Worm (Caenorhabditis elegans) whole organism, young adult: Measurements from ENCODE around the gene ZC204.12.

Experiments
- B0035.1 ChIP-seq: sonication (generic microtip); optimal IDR thresholded peaks from 2 replicates; lab custom pipeline; 2016; ENCODE audit warnings: missing genetic modification characterization, mild to moderate bottlenecking, missing compliant biosample characterization, missing genotype, missing genetic modification reagents
- B0261.1 ChIP-seq: sonication (generic microtip); optimal IDR thresholded peaks from 2 replicates; lab custom pipeline; 2016; ENCODE audit warnings: mild to moderate bottlenecking, missing genetic modification characterization, moderate library complexity, missing compliant biosample characterization
- C06A6.2 ChIP-seq: fragments of 200-800 bp; sonication (Bioruptor generic); conservative IDR thresholded peaks from 2 replicates; pipeline ENCODE4 v1.3.6; 2022; ENCODE audit warnings: missing genetic modification characterization, missing compliant biosample characterization
- D2030.7 ChIP-seq: fragments of 200-800 bp; sonication (Bioruptor generic); IDR thresholded peaks from 2 replicates; pipeline ENCODE4 v1.3.6; 2022; ENCODE audit warnings: missing genetic modification reagents, missing genetic modification characterization, missing compliant biosample characterization
- F55B11.4 ChIP-seq: sonication (generic microtip); optimal IDR thresholded peaks from 2 replicates; lab custom pipeline; 2016; ENCODE audit warnings: missing compliant biosample characterization, missing genetic modification characterization, borderline replicate concordance; ENCODE audit not compliant: insufficient read depth
- K11D2.4 ChIP-seq: fragments of 200-800 bp; sonication (Bioruptor generic); IDR thresholded peaks from 2 replicates; pipeline ENCODE4 v1.3.6; 2022; ENCODE audit warnings: missing genetic modification reagents, missing genetic modification characterization, missing compliant biosample characterization
- T07F8.4 ChIP-seq: sonication (generic microtip); optimal IDR thresholded peaks from 2 replicates; lab custom pipeline; 2016; ENCODE audit warnings: mild to moderate bottlenecking, missing genetic modification characterization, moderate library complexity, missing compliant biosample characterization
- Y67H2A.10 ChIP-seq: fragments of 200-800 bp; sonication (Bioruptor generic); conservative IDR thresholded peaks from 2 replicates; pipeline ENCODE4 v1.3.6; 2022; ENCODE audit warnings: missing genetic modification reagents, missing genetic modification characterization, missing compliant biosample characterization
- Y95B8A.8 ChIP-seq: fragments of 200-800 bp; sonication (Bioruptor generic); IDR thresholded peaks from 2 replicates; pipeline ENCODE4 v1.3.6; 2022; ENCODE audit warnings: missing genetic modification reagents, missing genetic modification characterization, missing compliant biosample characterization
- ZK185.1 ChIP-seq: sonication (generic microtip); optimal IDR thresholded peaks from 2 replicates; lab custom pipeline; 2016; ENCODE audit warnings: mild to moderate bottlenecking, missing genetic modification characterization, missing compliant biosample characterization; ENCODE audit not compliant: poor library complexity, severe bottlenecking
- akir-1 ChIP-seq: fragments of 200-800 bp; sonication (Bioruptor generic); optimal IDR thresholded peaks from 2 replicates; lab custom pipeline; 2018; ENCODE audit warnings: mild to moderate bottlenecking, missing genetic modification characterization, moderate library complexity, missing compliant biosample characterization
- aptf-2 ChIP-seq: fragments of 200-800 bp; sonication (Bioruptor generic); conservative IDR thresholded peaks from 2 replicates; pipeline ENCODE4 v1.3.6; 2022; ENCODE audit warnings: missing genetic modification reagents, missing genetic modification characterization, missing compliant biosample characterization
- aptf-3 ChIP-seq: fragments of 200-800 bp; sonication (Bioruptor generic); IDR thresholded peaks from 2 replicates; pipeline ENCODE4 v1.3.6; 2022; ENCODE audit warnings: missing genetic modification characterization, missing compliant biosample characterization
- attf-5 ChIP-seq: fragments of 200-800 bp; sonication (Bioruptor generic); optimal IDR thresholded peaks from 2 replicates; lab custom pipeline; 2018; ENCODE audit warnings: mild to moderate bottlenecking, missing genetic modification characterization, missing compliant biosample characterization
- bed-1 ChIP-seq: fragments of 200-800 bp; sonication (Bioruptor generic); IDR thresholded peaks from 2 replicates; pipeline ENCODE4 v1.3.6; 2022; ENCODE audit warnings: missing genetic modification reagents, missing genetic modification characterization, missing compliant biosample characterization
- cebp-2 ChIP-seq: fragments of 200-800 bp; sonication (Bioruptor generic); IDR thresholded peaks from 2 replicates; pipeline ENCODE4 v1.3.6; 2022; ENCODE audit warnings: missing genetic modification characterization, missing compliant biosample characterization
- ceh-100 ChIP-seq: fragments of 200-800 bp; sonication (Bioruptor generic); IDR thresholded peaks from 2 replicates; pipeline ENCODE4 v1.3.6; 2022; ENCODE audit warnings: missing genetic modification reagents, missing genetic modification characterization, missing compliant biosample characterization
- ceh-79 ChIP-seq: sonication (generic microtip); optimal IDR thresholded peaks from 2 replicates; lab custom pipeline; 2017; ENCODE audit warnings: mild to moderate bottlenecking, missing genetic modification characterization, missing compliant biosample characterization
- dpff-1 ChIP-seq: sonication (generic microtip); optimal IDR thresholded peaks from 2 replicates; lab custom pipeline; 2017; ENCODE audit warnings: mild to moderate bottlenecking, missing genetic modification characterization, missing compliant biosample characterization
- efl-1 ChIP-seq: fragments of 150-350 bp; optimal IDR thresholded peaks from 2 replicates; lab custom pipeline; 2014; ENCODE audit warnings: missing biosample characterization, missing genetic modification reagents, missing genetic modification characterization
- egl-18 ChIP-seq: fragments of 200-800 bp; sonication (Bioruptor generic); IDR thresholded peaks from 2 replicates; pipeline ENCODE4 v1.3.6; 2022; ENCODE audit warnings: missing genetic modification reagents, missing genetic modification characterization, missing compliant biosample characterization
- egl-44 ChIP-seq: fragments of 200-800 bp; sonication (Bioruptor generic); IDR thresholded peaks from 2 replicates; pipeline ENCODE4 v1.3.6; 2022; ENCODE audit warnings: missing genetic modification reagents, missing genetic modification characterization, missing compliant biosample characterization
- hlh-12 ChIP-seq: sonication (generic microtip); optimal IDR thresholded peaks from 2 replicates; lab custom pipeline; 2016; ENCODE audit warnings: missing genetic modification characterization, missing compliant biosample characterization
- lin-26 ChIP-seq: fragments of 200-800 bp; sonication (Bioruptor generic); IDR thresholded peaks from 2 replicates; pipeline ENCODE4 v1.3.6; 2022; ENCODE audit warnings: missing genetic modification reagents, missing genetic modification characterization, missing compliant biosample characterization
- lin-35 ChIP-seq, 3 experiments: fragments of 150-350 bp in 2 of 3; sonication (generic microtip) in 1 of 3; optimal IDR thresholded peaks; 2 replicates each; lab custom pipeline; 2014 to 2018; ENCODE audit warnings: missing biosample characterization in 3 of 3, missing genetic modification characterization in 3 of 3, missing genetic modification reagents in 3 of 3
- madf-10 ChIP-seq: sonication (generic microtip); optimal IDR thresholded peaks from 2 replicates; lab custom pipeline; 2016; ENCODE audit warnings: mild to moderate bottlenecking, missing genetic modification characterization, missing compliant biosample characterization
- nfyb-1 ChIP-seq: fragments of 200-800 bp; sonication (Bioruptor generic); IDR thresholded peaks from 2 replicates; pipeline ENCODE4 v1.3.6; 2022; ENCODE audit warnings: missing genetic modification reagents, missing genetic modification characterization, missing compliant biosample characterization
- nhr-179 ChIP-seq: sonication (generic microtip); optimal IDR thresholded peaks from 2 replicates; lab custom pipeline; 2016; ENCODE audit warnings: mild to moderate bottlenecking, missing genetic modification characterization, missing compliant biosample characterization
- rcor-1 ChIP-seq: fragments of 200-800 bp; sonication (Bioruptor generic); IDR thresholded peaks from 2 replicates; pipeline ENCODE4 v1.3.6; 2022; ENCODE audit warnings: missing genetic modification reagents, missing genetic modification characterization, missing compliant biosample characterization
- rpc-1 ChIP-seq, 2 experiments: fragments of 150-350 bp in 1 of 2; sonication (generic microtip) in 1 of 2; optimal IDR thresholded peaks; 2 replicates each; lab custom pipeline; 2014 to 2018; ENCODE audit warnings: missing biosample characterization in 1 of 2, missing genetic modification characterization in 1 of 2, missing genetic modification reagents in 1 of 2, missing genotype in 1 of 2
- snpc-4 ChIP-seq, 5 experiments: fragments of 150-350 bp in 1 of 5; sonication (generic microtip) in 4 of 5; optimal IDR thresholded peaks; 2 replicates each; lab custom pipeline; 2014 to 2018; ENCODE audit warnings: missing genetic modification characterization in 5 of 5, missing biosample characterization in 3 of 5, antibody characterized with exemption in 2 of 5, mild to moderate bottlenecking in 2 of 5, missing compliant biosample characterization in 2 of 5, missing genotype in 2 of 5, moderate library complexity in 2 of 5, missing genetic modification reagents in 1 of 5
- tbp1 ChIP-seq: fragments of 200-800 bp; sonication (Bioruptor generic); optimal IDR thresholded peaks from 2 replicates; lab custom pipeline; 2018; ENCODE audit warnings: mild to moderate bottlenecking, missing genetic modification characterization, missing compliant biosample characterization
- ztf-18 ChIP-seq: sonication (generic microtip); optimal IDR thresholded peaks from 2 replicates; lab custom pipeline; 2016; ENCODE audit warnings: missing genotype, mild to moderate bottlenecking, missing genetic modification characterization, missing compliant biosample characterization
- ztf-22 ChIP-seq: fragments of 200-800 bp; sonication (Bioruptor generic); optimal IDR thresholded peaks from 2 replicates; lab custom pipeline; 2018; ENCODE audit warnings: mild to moderate bottlenecking, missing genetic modification characterization, moderate library complexity, missing compliant biosample characterization
- ztf-25 ChIP-seq: fragments of 200-800 bp; sonication (Bioruptor generic); IDR thresholded peaks from 2 replicates; pipeline ENCODE4 v1.3.6; 2022; ENCODE audit warnings: missing genetic modification reagents, missing genetic modification characterization, missing compliant biosample characterization

Gene ZC204.12

ce11 chrII:1700518-1701091 is 43.5 kb upstream of the ZC204.12 start:
- peak; percentile 61; the same call in 1 of the 2 replicates for TF ChIP-seq lin-26 (GFP tag; lab: Robert Waterston, UW)
- peak; percentile 59 for TF ChIP-seq B0261.1 (tag; lab: Kevin White, UChicago)
- peak; percentile 76 for TF ChIP-seq tbp1
- TF ChIP-seq rpc-1 (optimal IDR thresholded peaks at IDR 0.05; lab: Kevin White, UChicago): peak; percentile 32
- peak; percentile 66 for TF ChIP-seq rpc-1 (tag; optimal IDR thresholded peaks at IDR 0.05; lab: Kevin White, UChicago)

- TF ChIP-seq efl-1: peak; percentile 5
- peak; percentile 90 for TF ChIP-seq aptf-2 (GFP tag; lab: Robert Waterston, UW)
- TF ChIP-seq nfyb-1: no peak
Measured at ce11 chrII:1695861-1696260, 38.8 kb upstream of the ZC204.12 start, which contains the start of gene F58E1.13. Gene F58E1.13, minus strand, starts transcription at chrII:1695872.

ce11 chrII:1694530-1694929 is 37.4 kb upstream of the ZC204.12 start, which contains the start of gene fbxc-26:
Gene fbxc-26, minus strand, starts transcription at chrII:1694630.
- TF ChIP-seq egl-18 (GFP tag; lab: Robert Waterston, UW): no peak
- TF ChIP-seq efl-1: no peak
- no peak for TF ChIP-seq Y67H2A.10 (GFP tag; lab: Robert Waterston, UW)
- no peak for TF ChIP-seq snpc-4 (GFP tag; optimal IDR thresholded peaks at IDR 0.05; lab: Kevin White, UChicago)
- no peak for TF ChIP-seq snpc-4 (tag; optimal IDR thresholded peaks at IDR 0.05; lab: Kevin White, UChicago)
- TF ChIP-seq bed-1: no peak
- TF ChIP-seq B0035.1 (tag; lab: Kevin White, UChicago): no peak
- no peak for TF ChIP-seq rcor-1
- no peak for TF ChIP-seq cebp-2 (GFP tag; lab: Robert Waterston, UW)

ce11 chrII:1692827-1693226 is 35.7 kb upstream of the ZC204.12 start, which contains the start of gene fbxc-21:
Gene fbxc-21, minus strand, starts transcription at chrII:1692927.
- TF ChIP-seq lin-26 (GFP tag; lab: Robert Waterston, UW) (no peak), egl-18 (GFP tag; lab: Robert Waterston, UW) (no peak), snpc-4 (GFP tag; optimal IDR thresholded peaks at IDR 0.05; lab: Kevin White, UChicago) (no peak), snpc-4 (tag; optimal IDR thresholded peaks at IDR 0.05; lab: Kevin White, UChicago) (no peak), efl-1 (no peak), akir-1 (GFP tag; lab: Kevin White, UChicago) (no peak), ztf-22 (GFP tag; lab: Kevin White, UChicago) (no peak), dpff-1 (tag; lab: Kevin White, UChicago) (no peak), ztf-18 (tag; lab: Kevin White, UChicago) (no peak)

ce11 chrII:1691011-1691410 is 33.9 kb upstream of the ZC204.12 start, which contains the start of gene fbxc-22:
Gene fbxc-22, minus strand, starts transcription at chrII:1691111.
- no peak for TF ChIP-seq C06A6.2
- no peak for TF ChIP-seq K11D2.4 (GFP tag; lab: Robert Waterston, UW)
- no peak for TF ChIP-seq lin-35 (GFP tag; optimal IDR thresholded peaks at IDR 0.05; lab: Kevin White, UChicago)
- no peak for TF ChIP-seq aptf-3 (GFP tag; lab: Robert Waterston, UW)
- TF ChIP-seq attf-5 (GFP tag; lab: Kevin White, UChicago): no peak
- no peak for TF ChIP-seq ZK185.1 (tag; lab: Kevin White, UChicago)
- no peak for TF ChIP-seq madf-10 (tag; lab: Kevin White, UChicago)
- no peak for TF ChIP-seq ceh-79 (tag; lab: Kevin White, UChicago)
- no peak for TF ChIP-seq Y95B8A.8 (GFP tag; lab: Robert Waterston, UW)
- TF ChIP-seq ztf-25 (GFP tag; lab: Robert Waterston, UW): no peak
- no peak for TF ChIP-seq egl-44
- TF ChIP-seq F55B11.4 (tag; lab: Kevin White, UChicago): no peak
- TF ChIP-seq D2030.7 (GFP tag; lab: Robert Waterston, UW): no peak
- no peak for TF ChIP-seq ceh-100 (GFP tag; lab: Robert Waterston, UW)
- TF ChIP-seq T07F8.4 (tag; lab: Kevin White, UChicago): no peak
- TF ChIP-seq nhr-179 (tag; lab: Kevin White, UChicago): no peak
- no peak for TF ChIP-seq lin-26 (GFP tag; lab: Robert Waterston, UW)
- no peak for TF ChIP-seq hlh-12 (tag; lab: Kevin White, UChicago)
